Fruit fly (Drosophila melanogaster): ENCODE measurements around the gene ec.

- TF ChIP-seq Snoo (tag; optimal IDR thresholded peaks at IDR 0.05) = no peak
- no peak for TF ChIP-seq fd96Ca (GFP tag; IDR thresholded peaks at IDR 0.05)
- TF ChIP-seq CG17806 (tag; optimal IDR thresholded peaks at IDR 0.05) = no peak
- TF ChIP-seq CG32121 (GFP tag; IDR thresholded peaks at IDR 0.05) = no peak
- TF ChIP-seq gl (tag; optimal IDR thresholded peaks at IDR 0.05) = no peak
These were observed 3.0 kb upstream of the ec start for dm6 chrX:3808467-3808866.

Measured in whole organism, pupa.